Worm (Caenorhabditis elegans) whole organism, L1 larva: ENCODE measurements around the gene F43G6.16.

Source experiments
- C04F5.9 ChIP-seq: sonication (generic microtip); optimal IDR thresholded peaks from 2 replicates; lab custom pipeline; 2016; ENCODE audit warnings: missing genetic modification characterization, missing compliant biosample characterization
- C34B4.2 ChIP-seq: sonication (generic microtip); optimal IDR thresholded peaks from 2 replicates; lab custom pipeline; 2017; ENCODE audit warnings: mild to moderate bottlenecking, missing genetic modification characterization, missing compliant biosample characterization
- Y116A8C.19 ChIP-seq: sonication (generic microtip); optimal IDR thresholded peaks from 2 replicates; lab custom pipeline; 2016; ENCODE audit warnings: missing compliant biosample characterization, missing genetic modification characterization, borderline replicate concordance
- alr-1 ChIP-seq: fragments of 200-800 bp; sonication (Bioruptor generic); optimal IDR thresholded peaks from 2 replicates; lab custom pipeline; 2018; ENCODE audit warnings: borderline replicate concordance, mild to moderate bottlenecking, missing genetic modification characterization, missing compliant biosample characterization
- aly-2 ChIP-seq: fragments of 150-350 bp; optimal IDR thresholded peaks from 2 replicates; lab custom pipeline; 2014; ENCODE audit warnings: missing biosample characterization, missing genetic modification characterization
- ama-1 ChIP-seq: fragments of 150-350 bp; optimal IDR thresholded peaks from 2 replicates; lab custom pipeline; 2014
- blmp-1 ChIP-seq: fragments of 150-350 bp; optimal IDR thresholded peaks from 2 replicates; lab custom pipeline; 2014; ENCODE audit warnings: missing biosample characterization, missing genetic modification characterization
- ceh-82 ChIP-seq, 3 experiments: fragments of 150-350 bp in 1 of 3; sonication (generic microtip) in 2 of 3; optimal IDR thresholded peaks; 2 replicates each; lab custom pipeline; 2014 to 2017; ENCODE audit warnings: missing biosample characterization in 3 of 3, missing genetic modification characterization in 3 of 3
- ceh-88 ChIP-seq: fragments of 200-800 bp; sonication (Bioruptor generic); IDR thresholded peaks from 2 replicates; pipeline ENCODE4 v1.3.6; 2022; ENCODE audit warnings: missing genetic modification characterization, missing compliant biosample characterization
- ceh-90 ChIP-seq: sonication (generic microtip); optimal IDR thresholded peaks from 2 replicates; lab custom pipeline; 2016; ENCODE audit warnings: missing genetic modification characterization, missing compliant biosample characterization
- dpl-1 ChIP-seq, 3 experiments: fragments of 150-350 bp in 2 of 3; sonication (generic microtip) in 1 of 3; optimal IDR thresholded peaks; 2 replicates each; lab custom pipeline; 2014 to 2017; ENCODE audit warnings: missing biosample characterization in 3 of 3, missing genetic modification characterization in 3 of 3, missing genetic modification reagents in 3 of 3
- dsc-1 ChIP-seq: sonication (generic microtip); optimal IDR thresholded peaks from 2 replicates; lab custom pipeline; 2016; ENCODE audit warnings: mild to moderate bottlenecking, missing genetic modification characterization, missing compliant biosample characterization
- efl-1 ChIP-seq, 4 experiments: fragments of 150-350 bp; optimal IDR thresholded peaks in 3 of 4; peaks in 1 of 4; 1 replicate in 1 of 4; 2 replicates in 3 of 4; lab custom pipeline; 2014; ENCODE audit warnings: missing biosample characterization in 2 of 4, missing genetic modification characterization in 2 of 4, missing genetic modification reagents in 2 of 4
- efl-3 ChIP-seq: fragments of 200-800 bp; sonication (Bioruptor generic); optimal IDR thresholded peaks from 2 replicates; lab custom pipeline; 2018; ENCODE audit warnings: mild to moderate bottlenecking, missing genetic modification characterization, missing compliant biosample characterization
- egl-13 ChIP-seq: sonication (generic microtip); optimal IDR thresholded peaks from 2 replicates; lab custom pipeline; 2016; ENCODE audit warnings: missing genotype, missing genetic modification reagents, missing genetic modification characterization, missing compliant biosample characterization
- egl-27 ChIP-seq, 2 experiments: fragments of 150-350 bp in 1 of 2; sonication (generic microtip); optimal IDR thresholded peaks; 3 replicates each; lab custom pipeline; 2017 to 2018; ENCODE audit warnings: missing biosample characterization in 2 of 2, missing genetic modification characterization in 2 of 2, missing genetic modification reagents in 2 of 2
- elt-2 ChIP-seq: sonication (generic microtip); optimal IDR thresholded peaks from 2 replicates; lab custom pipeline; 2016; ENCODE audit warnings: missing genetic modification characterization, mild to moderate bottlenecking, inconsistent platforms, missing compliant biosample characterization, missing genetic modification reagents
- elt-3 ChIP-seq, 6 experiments: fragments of 150-350 bp in 1 of 6; sonication (generic microtip); optimal IDR thresholded peaks; 2 replicates each; lab custom pipeline; 2017 to 2018; ENCODE audit warnings: missing biosample characterization in 6 of 6, missing genetic modification characterization in 6 of 6, inconsistent platforms in 1 of 6
- fkh-4 ChIP-seq: sonication (generic microtip); optimal IDR thresholded peaks from 2 replicates; lab custom pipeline; 2016; ENCODE audit warnings: missing compliant biosample characterization, missing genetic modification characterization, borderline replicate concordance
- irx-1 ChIP-seq: sonication (generic microtip); optimal IDR thresholded peaks from 2 replicates; lab custom pipeline; 2016; ENCODE audit warnings: missing genetic modification characterization, missing compliant biosample characterization
- isw-1 ChIP-seq: fragments of 200-800 bp; sonication (Bioruptor generic); IDR thresholded peaks from 2 replicates; pipeline ENCODE4 v1.3.6; 2022; ENCODE audit warnings: missing genetic modification characterization, missing compliant biosample characterization
- lin-13 ChIP-seq: fragments of 150-350 bp; optimal IDR thresholded peaks from 2 replicates; lab custom pipeline; 2014; ENCODE audit warnings: missing biosample characterization, missing genetic modification reagents, missing genetic modification characterization
- lin-15B ChIP-seq: fragments of 150-350 bp; sonication (generic microtip); optimal IDR thresholded peaks from 3 replicates; lab custom pipeline; 2014; ENCODE audit warnings: missing biosample characterization, missing genetic modification characterization
- lin-35 ChIP-seq, 2 experiments: fragments of 150-350 bp; optimal IDR thresholded peaks; 2 replicates each; lab custom pipeline; 2014; ENCODE audit warnings: missing biosample characterization in 2 of 2, missing genetic modification characterization in 2 of 2, missing genetic modification reagents in 2 of 2
- lir-3 ChIP-seq: sonication (generic microtip); optimal IDR thresholded peaks from 2 replicates; lab custom pipeline; 2016; ENCODE audit warnings: mild to moderate bottlenecking, missing genetic modification characterization, moderate library complexity, missing compliant biosample characterization; ENCODE audit not compliant: poor library complexity
- mdl-1 ChIP-seq, 2 experiments: fragments of 150-350 bp; optimal IDR thresholded peaks; 2 replicates each; lab custom pipeline; 2014 to 2017; ENCODE audit warnings: missing biosample characterization in 2 of 2, missing genetic modification characterization in 2 of 2, inconsistent platforms in 1 of 2
- mef-2 ChIP-seq: fragments of 150-350 bp; optimal IDR thresholded peaks from 2 replicates; lab custom pipeline; 2014; ENCODE audit warnings: missing biosample characterization, missing genetic modification characterization
- mep-1 ChIP-seq: fragments of 150-350 bp; optimal IDR thresholded peaks from 2 replicates; lab custom pipeline; 2014; ENCODE audit warnings: missing biosample characterization, missing genetic modification characterization
- nhr-12 ChIP-seq: sonication (generic microtip); optimal IDR thresholded peaks from 2 replicates; lab custom pipeline; 2017; ENCODE audit warnings: missing biosample characterization, missing genetic modification characterization
- nhr-20 ChIP-seq: sonication (generic microtip); optimal IDR thresholded peaks from 2 replicates; lab custom pipeline; 2016; ENCODE audit warnings: mild to moderate bottlenecking, missing genetic modification characterization, missing compliant biosample characterization
- nhr-237 ChIP-seq: fragments of 150-350 bp; optimal IDR thresholded peaks from 2 replicates; lab custom pipeline; 2014; ENCODE audit warnings: missing biosample characterization, missing genetic modification characterization
- nhr-47 ChIP-seq: sonication (generic microtip); optimal IDR thresholded peaks from 2 replicates; lab custom pipeline; 2016; ENCODE audit warnings: mild to moderate bottlenecking, missing genetic modification characterization, moderate library complexity, missing compliant biosample characterization
- nhr-76 ChIP-seq: sonication (generic microtip); optimal IDR thresholded peaks from 2 replicates; lab custom pipeline; 2017; ENCODE audit warnings: missing biosample characterization, missing genetic modification characterization
- nhr-77 ChIP-seq: fragments of 150-350 bp; optimal IDR thresholded peaks from 2 replicates; lab custom pipeline; 2014; ENCODE audit warnings: missing biosample characterization, missing genetic modification characterization
- nhr-84 ChIP-seq: sonication (generic microtip); optimal IDR thresholded peaks from 2 replicates; lab custom pipeline; 2017; ENCODE audit warnings: missing biosample characterization, missing genetic modification characterization
- nhr-85 ChIP-seq: sonication (generic microtip); peaks from one replicate; lab custom pipeline; 2016; ENCODE audit warnings: missing genetic modification characterization, inconsistent platforms, missing compliant biosample characterization
- pag-3 ChIP-seq: sonication (generic microtip); optimal IDR thresholded peaks from 2 replicates; lab custom pipeline; 2017; ENCODE audit warnings: missing genetic modification characterization, mild to moderate bottlenecking, missing compliant biosample characterization, antibody characterized with exemption, borderline replicate concordance; ENCODE audit not compliant: insufficient read depth
- pax-3 ChIP-seq: fragments of 200-800 bp; sonication (Bioruptor generic); optimal IDR thresholded peaks from 2 replicates; lab custom pipeline; 2018; ENCODE audit warnings: mild to moderate bottlenecking, missing genetic modification characterization, moderate library complexity, missing compliant biosample characterization
- pqm-1 ChIP-seq: sonication (generic microtip); optimal IDR thresholded peaks from 3 replicates; lab custom pipeline; 2017; ENCODE audit warnings: missing biosample characterization, missing genetic modification characterization
- rnt-1 ChIP-seq: sonication (generic microtip); optimal IDR thresholded peaks from 2 replicates; lab custom pipeline; 2016; ENCODE audit warnings: mild to moderate bottlenecking, missing genetic modification characterization, moderate library complexity, missing compliant biosample characterization
- skn-1 ChIP-seq: fragments of 150-350 bp; optimal IDR thresholded peaks from 2 replicates; lab custom pipeline; 2014; ENCODE audit warnings: missing biosample characterization, missing genetic modification characterization
- snu-23 ChIP-seq: sonication (generic microtip); optimal IDR thresholded peaks from 2 replicates; lab custom pipeline; 2016; ENCODE audit warnings: missing genetic modification characterization, missing compliant biosample characterization
- sox-4 ChIP-seq: sonication (generic microtip); optimal IDR thresholded peaks from 2 replicates; lab custom pipeline; 2016; ENCODE audit warnings: missing genetic modification characterization, missing compliant biosample characterization
- sptf-1 ChIP-seq: fragments of 150-350 bp; optimal IDR thresholded peaks from 2 replicates; lab custom pipeline; 2014; ENCODE audit warnings: missing biosample characterization, missing genetic modification characterization
- sup-37 ChIP-seq: fragments of 200-800 bp; sonication (Bioruptor generic); optimal IDR thresholded peaks from 2 replicates; lab custom pipeline; 2018; ENCODE audit warnings: mild to moderate bottlenecking, missing genetic modification characterization, missing compliant biosample characterization
- swsn-7 ChIP-seq: sonication (generic microtip); optimal IDR thresholded peaks from 2 replicates; lab custom pipeline; 2016; ENCODE audit warnings: missing genetic modification characterization, missing compliant biosample characterization
- tlp-1 ChIP-seq: fragments of 150-350 bp; optimal IDR thresholded peaks from 2 replicates; lab custom pipeline; 2014; ENCODE audit warnings: missing biosample characterization, missing genetic modification characterization
- unc-98 ChIP-seq: fragments of 200-800 bp; sonication (Bioruptor generic); IDR thresholded peaks from 2 replicates; pipeline ENCODE4 v1.3.6; 2022; ENCODE audit warnings: missing genetic modification characterization, missing compliant biosample characterization
- vab-15 ChIP-seq: sonication (generic microtip); optimal IDR thresholded peaks from 2 replicates; lab custom pipeline; 2017; ENCODE audit warnings: missing genotype, mild to moderate bottlenecking, missing genetic modification characterization, missing compliant biosample characterization
- zip-4 ChIP-seq: fragments of 200-800 bp; sonication (Bioruptor generic); optimal IDR thresholded peaks from 2 replicates; lab custom pipeline; 2018; ENCODE audit warnings: mild to moderate bottlenecking, missing genetic modification characterization, moderate library complexity, missing compliant biosample characterization
- ztf-4 ChIP-seq: fragments of 150-350 bp; optimal IDR thresholded peaks from 2 replicates; lab custom pipeline; 2014; ENCODE audit warnings: missing biosample characterization, missing genetic modification characterization

F43G6.16 gene

DNA sequence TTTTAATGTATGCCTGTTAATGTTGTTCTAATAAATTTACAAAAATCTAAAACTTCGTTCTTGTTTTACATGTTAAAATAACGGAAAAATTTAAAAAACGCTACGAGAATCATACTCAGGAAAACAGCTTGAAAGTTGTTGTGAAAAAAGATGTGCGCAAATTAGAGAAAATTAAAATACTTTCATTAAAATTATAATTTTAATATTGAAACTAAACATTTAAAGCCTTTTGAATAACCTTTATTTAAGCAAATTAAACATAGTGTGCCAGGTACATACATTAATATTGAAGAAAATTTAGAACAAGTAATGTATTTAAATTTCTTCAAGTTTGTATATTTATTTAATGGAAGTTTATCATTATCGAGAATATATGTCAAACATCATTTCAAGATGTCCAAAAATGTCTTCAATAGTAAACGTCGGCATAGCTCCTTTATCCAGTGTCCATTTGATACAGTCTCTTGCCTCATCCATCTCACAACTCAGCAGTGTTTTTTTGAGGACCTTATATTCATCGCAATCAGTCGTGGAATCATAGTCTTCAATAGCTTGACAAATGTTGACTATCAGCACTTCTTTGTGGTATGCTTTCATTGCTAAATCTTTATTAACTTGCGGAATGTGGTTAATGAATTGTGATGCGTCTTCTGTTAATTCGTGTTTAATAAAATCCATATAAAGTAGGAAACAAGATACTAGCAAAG is 20.5 kb downstream of the F43G6.16 start:
- TF ChIP-seq skn-1 (peak; percentile 96), nhr-237 (tag; lab: Kevin White, UChicago) (no peak), sup-37 (GFP tag; lab: Kevin White, UChicago) (no peak), Y116A8C.19 (tag; lab: Kevin White, UChicago) (no peak), swsn-7 (tag; lab: Kevin White, UChicago) (peak; percentile 31), nhr-76 (tag; lab: Kevin White, UChicago) (no peak), nhr-47 (tag; lab: Kevin White, UChicago) (no peak), lin-15B (tag; lab: Kevin White, UChicago) (no peak), ztf-4 (tag; lab: Kevin White, UChicago) (peak; percentile 91), sox-4 (tag; lab: Kevin White, UChicago) (no peak), zip-4 (GFP tag; lab: Kevin White, UChicago) (no peak), C04F5.9 (tag; lab: Kevin White, UChicago) (no peak), rnt-1 (tag; lab: Kevin White, UChicago) (no peak), nhr-12 (tag; lab: Kevin White, UChicago) (no peak), alr-1 (tag; lab: Kevin White, UChicago) (no peak), ceh-90 (tag; lab: Kevin White, UChicago) (no peak), efl-1 (optimal IDR thresholded peaks at IDR 0.05; lab: Kevin White, UChicago) (no peak), efl-1 (GFP tag; optimal IDR thresholded peaks at IDR 0.05 in 1 of 2; lab: Kevin White, UChicago) (peak in 1 of 2 experiments; percentile 42), nhr-20 (tag; lab: Kevin White, UChicago) (peak; percentile 57), pag-3 (tag; lab: Kevin White, UChicago) (no peak), blmp-1 (tag; lab: Kevin White, UChicago) (no peak), pqm-1 (no peak), tlp-1 (tag; lab: Kevin White, UChicago) (no peak), lin-35 (GFP tag; optimal IDR thresholded peaks at IDR 0.05; lab: Kevin White, UChicago) (peak; percentile 2 to 53), dsc-1 (no peak), pax-3 (peak; percentile 31), sptf-1 (tag; lab: Kevin White, UChicago) (no peak), lin-13 (peak; percentile 44), egl-27 (tag; optimal IDR thresholded peaks at IDR 0.05; lab: Kevin White, UChicago) (no peak), mdl-1 (tag; optimal IDR thresholded peaks at IDR 0.05; lab: Kevin White, UChicago) (no peak), aly-2 (tag; lab: Kevin White, UChicago) (peak; percentile 98), irx-1 (peak; percentile 15), mef-2 (tag; lab: Kevin White, UChicago) (peak; percentile 56), nhr-84 (tag; lab: Kevin White, UChicago) (no peak), ceh-82 (tag; optimal IDR thresholded peaks at IDR 0.05; lab: Kevin White, UChicago) (no peak), ama-1 (lab: Kevin White, UChicago) (peak; percentile 98), fkh-4 (tag; lab: Kevin White, UChicago) (no peak), snu-23 (GFP tag; lab: Kevin White, UChicago) (peak; percentile 55), efl-3 (GFP tag; lab: Kevin White, UChicago) (no peak), unc-98 (GFP tag; lab: Robert Waterston, UW) (no peak), ceh-88 (GFP tag; lab: Robert Waterston, UW) (peak; percentile 52; the same call in 1 of the 2 replicates), egl-13 (tag; lab: Kevin White, UChicago) (peak; percentile 41), mep-1 (tag; lab: Kevin White, UChicago) (peak; percentile 95), isw-1 (GFP tag; lab: Robert Waterston, UW) (peak; percentile 14; the same call in 1 of the 2 replicates), elt-3 (tag; optimal IDR thresholded peaks at IDR 0.05; lab: Kevin White, UChicago) (peak in 1 of 6 experiments; percentile 65), C34B4.2 (tag; lab: Kevin White, UChicago) (no peak), elt-2 (tag; lab: Kevin White, UChicago) (peak; percentile 8), lir-3 (tag; lab: Kevin White, UChicago) (no peak), nhr-77 (tag; lab: Kevin White, UChicago) (no peak), vab-15 (tag; lab: Kevin White, UChicago) (no peak), nhr-85 (tag; lab: Kevin White, UChicago) (peak; percentile 43), dpl-1 (GFP tag; optimal IDR thresholded peaks at IDR 0.05; lab: Kevin White, UChicago) (peak in 2 of 3 experiments; percentile 29 to 46)
